Worm (Caenorhabditis elegans): Measurements from ENCODE around the gene sma-3.

ce11 chrIII:6826137-6826536, 37.6 kb downstream of the sma-3 start:
- no peak for TF ChIP-seq pha-4 (tag; optimal IDR thresholded peaks at IDR 0.05)
- no peak for TF ChIP-seq ceh-6 (GFP tag; optimal IDR thresholded peaks at IDR 0.05)
- peak; percentile 24 for TF ChIP-seq hlh-30 (tag; optimal IDR thresholded peaks at IDR 0.05; ENCODE audit: insufficient read depth)
- TF ChIP-seq unc-86 (tag; optimal IDR thresholded peaks at IDR 0.05), result no peak
- TF ChIP-seq ama-1 (optimal IDR thresholded peaks at IDR 0.05), result no peak
- no peak for TF ChIP-seq nhr-11 (tag; optimal IDR thresholded peaks at IDR 0.05)
- no peak for TF ChIP-seq pqm-1 (tag; optimal IDR thresholded peaks at IDR 0.05)
- TF ChIP-seq C38D4.7 (GFP tag; optimal IDR thresholded peaks at IDR 0.05), result no peak
- no peak for TF ChIP-seq tbx-2 (tag; optimal IDR thresholded peaks at IDR 0.05)
- no peak for TF ChIP-seq unc-55 (GFP tag; optimal IDR thresholded peaks at IDR 0.05)
- no peak for TF ChIP-seq syd-9 (tag; optimal IDR thresholded peaks at IDR 0.05)
